Worm (Caenorhabditis elegans) whole organism, midembryonic: ENCODE results near the gene epg-7.

Experiments used
- cog-1 ChIP-seq: sonication (generic microtip); optimal IDR thresholded peaks from 2 replicates; lab custom pipeline; 2016; ENCODE audit warnings: missing genetic modification characterization, missing compliant biosample characterization
- flt-1 ChIP-seq: fragments of 200-800 bp; sonication (Bioruptor generic); IDR thresholded peaks from 2 replicates; pipeline ENCODE4 v1.3.6; 2022; ENCODE audit warnings: missing genetic modification characterization, missing compliant biosample characterization
- med-1 ChIP-seq: sonication (generic microtip); optimal IDR thresholded peaks from 2 replicates; lab custom pipeline; 2017; ENCODE audit warnings: missing genetic modification characterization, mild to moderate bottlenecking, missing compliant biosample characterization, antibody characterized with exemption, missing genetic modification reagents; ENCODE audit not compliant: insufficient read depth
- ref-1 ChIP-seq: fragments of 200-800 bp; sonication (Bioruptor generic); conservative IDR thresholded peaks from 2 replicates; pipeline ENCODE4 v1.3.6; 2022; ENCODE audit warnings: missing genetic modification reagents, missing genetic modification characterization, missing compliant biosample characterization
- tab-1 ChIP-seq: fragments of 200-800 bp; sonication (Bioruptor generic); IDR thresholded peaks from 2 replicates; pipeline ENCODE4 v1.3.6; 2022; ENCODE audit warnings: missing genetic modification characterization, missing compliant biosample characterization
- ztf-23 ChIP-seq: fragments of 200-800 bp; sonication (Bioruptor generic); IDR thresholded peaks from 2 replicates; pipeline ENCODE4 v1.3.6; 2022; ENCODE audit warnings: missing genetic modification reagents, missing genetic modification characterization, missing compliant biosample characterization

DNA sequence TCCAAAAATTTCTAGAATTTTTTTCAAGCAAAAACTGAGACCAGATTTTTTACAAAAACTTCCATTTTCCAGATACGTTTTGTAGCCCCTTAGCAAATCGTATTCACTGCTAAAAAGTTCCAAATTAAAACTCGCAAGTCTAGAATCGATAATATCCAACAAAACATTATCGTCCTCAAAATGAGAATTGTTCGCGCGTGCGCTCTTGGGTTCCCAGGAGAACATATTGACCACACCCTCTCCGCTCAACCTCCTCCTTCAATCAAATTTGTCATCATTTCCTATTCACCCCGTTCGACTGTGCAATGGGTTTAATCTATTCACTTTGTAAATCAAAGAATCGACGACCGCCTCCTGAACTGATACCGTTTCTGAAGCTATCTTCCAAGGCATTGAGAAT is 22.6 kb upstream of the epg-7 start:
- TF ChIP-seq med-1 (GFP tag; lab: Kevin White, UChicago) (no peak), ztf-23 (GFP tag; lab: Robert Waterston, UW) (no peak), cog-1 (no peak), flt-1 (GFP tag; lab: Robert Waterston, UW) (no peak), ref-1 (GFP tag; lab: Robert Waterston, UW) (no peak), tab-1 (no peak)
